Worm (Caenorhabditis elegans) whole organism, late embryonic: ENCODE results near the gene ZK813.4.
A peak's percentile ranks its signal among the peaks of the same experiment; 100 is the strongest.

Source experiments
- C08G9.2 ChIP-seq: sonication (generic microtip); optimal IDR thresholded peaks from 2 replicates; lab custom pipeline; 2016; ENCODE audit warnings: mild to moderate bottlenecking, missing genetic modification characterization, moderate library complexity, missing compliant biosample characterization
- C38D4.7 ChIP-seq: fragments of 200-800 bp; sonication (Bioruptor generic); optimal IDR thresholded peaks from 2 replicates; lab custom pipeline; 2018; ENCODE audit warnings: mild to moderate bottlenecking, missing genetic modification characterization, moderate library complexity, missing compliant biosample characterization
- F13H6.1 ChIP-seq: sonication (generic microtip); optimal IDR thresholded peaks from 2 replicates; lab custom pipeline; 2016; ENCODE audit warnings: missing genetic modification characterization, missing compliant biosample characterization
- T23F11.4 ChIP-seq: fragments of 200-800 bp; sonication (Bioruptor generic); optimal IDR thresholded peaks from 2 replicates; lab custom pipeline; 2018; ENCODE audit warnings: mild to moderate bottlenecking, missing genetic modification characterization, missing compliant biosample characterization
- Y22D7AL.16 ChIP-seq: sonication (generic microtip); optimal IDR thresholded peaks from 2 replicates; lab custom pipeline; 2016; ENCODE audit warnings: missing genetic modification characterization, missing compliant biosample characterization
- ahr-1 ChIP-seq: sonication (generic microtip); optimal IDR thresholded peaks from 2 replicates; lab custom pipeline; 2016; ENCODE audit warnings: missing genetic modification characterization, missing compliant biosample characterization
- ama-1 ChIP-seq: fragments of 150-350 bp; optimal IDR thresholded peaks from 2 replicates; lab custom pipeline; 2014
- ceh-18 ChIP-seq: sonication (generic microtip); optimal IDR thresholded peaks from 2 replicates; lab custom pipeline; 2016; ENCODE audit warnings: missing genetic modification characterization, missing compliant biosample characterization
- ceh-19 ChIP-seq: fragments of 200-800 bp; sonication (Bioruptor generic); optimal IDR thresholded peaks from 2 replicates; lab custom pipeline; 2018; ENCODE audit warnings: mild to moderate bottlenecking, missing genetic modification characterization, missing compliant biosample characterization
- ceh-2 ChIP-seq: sonication (generic microtip); optimal IDR thresholded peaks from 2 replicates; lab custom pipeline; 2016; ENCODE audit warnings: missing genotype, missing genetic modification characterization, missing compliant biosample characterization
- ceh-22 ChIP-seq: sonication (generic microtip); optimal IDR thresholded peaks from 2 replicates; lab custom pipeline; 2017; ENCODE audit warnings: missing biosample characterization, missing genetic modification characterization
- ceh-31 ChIP-seq: sonication (generic microtip); optimal IDR thresholded peaks from 2 replicates; lab custom pipeline; 2016; ENCODE audit warnings: missing genetic modification characterization, missing compliant biosample characterization
- ceh-34 ChIP-seq: sonication (generic microtip); optimal IDR thresholded peaks from 2 replicates; lab custom pipeline; 2016; ENCODE audit warnings: mild to moderate bottlenecking, missing genetic modification characterization, missing compliant biosample characterization
- ceh-48 ChIP-seq: sonication (generic microtip); optimal IDR thresholded peaks from 2 replicates; lab custom pipeline; 2016; ENCODE audit warnings: missing genetic modification characterization, inconsistent platforms, missing compliant biosample characterization
- ceh-6 ChIP-seq: fragments of 200-800 bp; sonication (Bioruptor generic); optimal IDR thresholded peaks from 2 replicates; lab custom pipeline; 2018; ENCODE audit warnings: mild to moderate bottlenecking, missing genetic modification characterization, missing compliant biosample characterization
- ceh-9 ChIP-seq: sonication (generic microtip); optimal IDR thresholded peaks from 2 replicates; lab custom pipeline; 2016; ENCODE audit warnings: mild to moderate bottlenecking, missing genetic modification characterization, inconsistent platforms, missing compliant biosample characterization
- elt-2 ChIP-seq: sonication (generic microtip); optimal IDR thresholded peaks from 2 replicates; lab custom pipeline; 2016; ENCODE audit warnings: missing genetic modification reagents, missing genetic modification characterization, missing compliant biosample characterization
- eyg-1 ChIP-seq: sonication (generic microtip); optimal IDR thresholded peaks from 2 replicates; lab custom pipeline; 2016; ENCODE audit warnings: missing genotype, missing genetic modification characterization, missing compliant biosample characterization
- fax-1 ChIP-seq: sonication (generic microtip); optimal IDR thresholded peaks from 2 replicates; lab custom pipeline; 2016; ENCODE audit warnings: missing genotype, missing genetic modification characterization, missing compliant biosample characterization
- fkh-10 ChIP-seq: fragments of 150-350 bp; optimal IDR thresholded peaks from 2 replicates; lab custom pipeline; 2014; ENCODE audit warnings: missing biosample characterization, missing genetic modification reagents, missing genetic modification characterization
- hlh-15 ChIP-seq: sonication (generic microtip); optimal IDR thresholded peaks from 2 replicates; lab custom pipeline; 2016; ENCODE audit warnings: missing genetic modification characterization, missing compliant biosample characterization
- hlh-30 ChIP-seq: sonication (generic microtip); optimal IDR thresholded peaks from 2 replicates; lab custom pipeline; 2017; ENCODE audit warnings: antibody characterized with exemption, missing genetic modification characterization, missing compliant biosample characterization; ENCODE audit not compliant: insufficient read depth
- hlh-6 ChIP-seq: sonication (generic microtip); optimal IDR thresholded peaks from 2 replicates; lab custom pipeline; 2016; ENCODE audit warnings: missing genotype, missing genetic modification characterization, missing compliant biosample characterization
- lim-6 ChIP-seq: sonication (generic microtip); optimal IDR thresholded peaks from 2 replicates; lab custom pipeline; 2016; ENCODE audit warnings: missing genetic modification characterization, missing compliant biosample characterization
- lin-11 ChIP-seq: fragments of 200-800 bp; sonication (Bioruptor generic); optimal IDR thresholded peaks from 2 replicates; lab custom pipeline; 2018; ENCODE audit warnings: mild to moderate bottlenecking, missing genetic modification characterization, missing compliant biosample characterization
- madf-2 ChIP-seq: sonication (generic microtip); optimal IDR thresholded peaks from 2 replicates; lab custom pipeline; 2017; ENCODE audit warnings: missing genetic modification characterization, missing compliant biosample characterization
- mec-3 ChIP-seq: sonication (generic microtip); optimal IDR thresholded peaks from 2 replicates; lab custom pipeline; 2016; ENCODE audit warnings: borderline replicate concordance, missing genetic modification characterization, missing compliant biosample characterization
- nfya-1 ChIP-seq: sonication (generic microtip); optimal IDR thresholded peaks from 2 replicates; lab custom pipeline; 2017; ENCODE audit warnings: missing genetic modification characterization, mild to moderate bottlenecking, missing compliant biosample characterization, antibody characterized with exemption, moderate library complexity
- nhr-11 ChIP-seq: fragments of 150-350 bp; optimal IDR thresholded peaks from 2 replicates; lab custom pipeline; 2014; ENCODE audit warnings: missing biosample characterization, missing genetic modification characterization
- odd-2 ChIP-seq: sonication (generic microtip); optimal IDR thresholded peaks from 2 replicates; lab custom pipeline; 2017; ENCODE audit warnings: antibody characterized with exemption, mild to moderate bottlenecking, missing genetic modification characterization, missing compliant biosample characterization
- pha-2 ChIP-seq: sonication (generic microtip); optimal IDR thresholded peaks from 2 replicates; lab custom pipeline; 2017; ENCODE audit warnings: mild to moderate bottlenecking, missing genetic modification characterization, missing compliant biosample characterization
- pha-4 ChIP-seq: fragments of 150-350 bp; optimal IDR thresholded peaks from 2 replicates; lab custom pipeline; 2018; ENCODE audit warnings: missing biosample characterization, missing genetic modification reagents, missing genetic modification characterization
- pros-1 ChIP-seq: fragments of 150-350 bp; optimal IDR thresholded peaks from 2 replicates; lab custom pipeline; 2014; ENCODE audit warnings: missing biosample characterization, missing genetic modification reagents, missing genetic modification characterization
- ref-2 ChIP-seq: sonication (generic microtip); optimal IDR thresholded peaks from 2 replicates; lab custom pipeline; 2016; ENCODE audit warnings: missing genetic modification characterization, missing compliant biosample characterization
- rnt-1 ChIP-seq: sonication (generic microtip); optimal IDR thresholded peaks from 2 replicates; lab custom pipeline; 2016; ENCODE audit warnings: missing genetic modification characterization, missing compliant biosample characterization
- sdc-2 ChIP-seq: sonication (generic microtip); optimal IDR thresholded peaks from 2 replicates; lab custom pipeline; 2016; ENCODE audit warnings: missing genotype, missing genetic modification characterization, missing compliant biosample characterization
- syd-9 ChIP-seq: sonication (generic microtip); optimal IDR thresholded peaks from 2 replicates; lab custom pipeline; 2016; ENCODE audit warnings: mild to moderate bottlenecking, missing genetic modification characterization, moderate library complexity, missing compliant biosample characterization
- tbx-2 ChIP-seq: sonication (generic microtip); optimal IDR thresholded peaks from 2 replicates; lab custom pipeline; 2016; ENCODE audit warnings: missing genetic modification characterization, missing compliant biosample characterization
- tbx-7 ChIP-seq: sonication (generic microtip); optimal IDR thresholded peaks from 2 replicates; lab custom pipeline; 2016; ENCODE audit warnings: missing genotype, missing genetic modification characterization, missing compliant biosample characterization
- ttx-3 ChIP-seq: sonication (generic microtip); optimal IDR thresholded peaks from 2 replicates; lab custom pipeline; 2016; ENCODE audit warnings: missing genetic modification reagents, missing genetic modification characterization, missing compliant biosample characterization
- unc-55 ChIP-seq: sonication (generic microtip); optimal IDR thresholded peaks from 2 replicates; lab custom pipeline; 2017; ENCODE audit warnings: missing biosample characterization, missing genetic modification reagents, missing genetic modification characterization
- ztf-16 ChIP-seq: sonication (generic microtip); optimal IDR thresholded peaks from 2 replicates; lab custom pipeline; 2017; ENCODE audit warnings: missing genetic modification characterization, missing compliant biosample characterization

Gene ZK813.4

ce11 chrX:3463875-3464274 lies 34.0 kb upstream of the ZK813.4 start:
- TF ChIP-seq syd-9 (no peak), odd-2 (tag; lab: Kevin White, UChicago) (no peak), hlh-30 (tag; lab: Kevin White, UChicago) (no peak), nhr-11 (tag; lab: Kevin White, UChicago) (no peak), ceh-18 (tag; lab: Kevin White, UChicago) (no peak), ceh-19 (GFP tag; lab: Kevin White, UChicago) (no peak), ztf-16 (tag; lab: Kevin White, UChicago) (no peak), ahr-1 (tag; lab: Kevin White, UChicago) (no peak)
- TF ChIP-seq, all 69 proteins: peak for 0

ce11 chrX:3462086-3462485 lies 32.2 kb upstream of the ZK813.4 start:
- no peak for TF ChIP-seq lin-11 (tag; lab: Kevin White, UChicago)
- TF ChIP-seq fax-1 (tag; lab: Kevin White, UChicago) = no peak
- no peak for TF ChIP-seq madf-2 (tag; lab: Kevin White, UChicago)
- TF ChIP-seq ceh-2 = no peak
- TF ChIP-seq F13H6.1 (tag; lab: Kevin White, UChicago) = no peak
- TF ChIP-seq ceh-22 (tag; lab: Kevin White, UChicago) = no peak
- TF ChIP-seq ceh-6 (GFP tag; lab: Kevin White, UChicago) = no peak
- no peak for TF ChIP-seq Y22D7AL.16
- no peak for TF ChIP-seq pha-4 (tag; lab: Kevin White, UChicago)
- TF ChIP-seq C38D4.7 (GFP tag; lab: Kevin White, UChicago) = no peak
- TF ChIP-seq, all 69 proteins: peak for 0

ce11 chrX:3455561-3455960 lies 25.6 kb upstream of the ZK813.4 start:
- TF ChIP-seq eyg-1 (no peak), pha-4 (tag; lab: Kevin White, UChicago) (no peak), hlh-6 (tag; lab: Kevin White, UChicago) (no peak), T23F11.4 (GFP tag; lab: Kevin White, UChicago) (no peak), tbx-7 (tag; lab: Kevin White, UChicago) (no peak), C38D4.7 (GFP tag; lab: Kevin White, UChicago) (no peak), ceh-19 (GFP tag; lab: Kevin White, UChicago) (no peak), ttx-3 (tag; lab: Kevin White, UChicago) (no peak), fkh-10 (GFP tag; lab: Kevin White, UChicago) (no peak), ztf-16 (tag; lab: Kevin White, UChicago) (no peak), tbx-2 (tag; lab: Kevin White, UChicago) (peak; percentile 27), rnt-1 (peak; percentile 74), pros-1 (tag; lab: Kevin White, UChicago) (no peak), sdc-2 (tag; lab: Kevin White, UChicago) (no peak), C08G9.2 (tag; lab: Kevin White, UChicago) (no peak), nfya-1 (tag; lab: Kevin White, UChicago) (no peak), ceh-34 (no peak), elt-2 (no peak), unc-55 (peak; percentile 88), ref-2 (tag; lab: Kevin White, UChicago) (no peak), pha-2 (no peak), ceh-48 (tag; lab: Kevin White, UChicago) (no peak), hlh-15 (tag; lab: Kevin White, UChicago) (no peak), ama-1 (lab: Kevin White, UChicago) (no peak), ceh-9 (tag; lab: Kevin White, UChicago) (no peak), ceh-31 (tag; lab: Kevin White, UChicago) (no peak), ceh-18 (tag; lab: Kevin White, UChicago) (peak; percentile 40), lim-6 (tag; lab: Kevin White, UChicago) (no peak), mec-3 (tag; lab: Kevin White, UChicago) (no peak)
